Worm (Caenorhabditis elegans) whole organism, early embryonic: ENCODE measurements around the gene W01B6.3.

Source experiments
- B0310.2 ChIP-seq: sonication (generic microtip); optimal IDR thresholded peaks from 2 replicates; lab custom pipeline; 2016; ENCODE audit warnings: mild to moderate bottlenecking, missing genetic modification characterization, missing compliant biosample characterization
- F13C5.2 ChIP-seq: sonication (generic microtip); optimal IDR thresholded peaks from 2 replicates; lab custom pipeline; 2017; ENCODE audit warnings: mild to moderate bottlenecking, missing genetic modification characterization, inconsistent platforms, missing compliant biosample characterization
- aly-1 ChIP-seq: sonication (generic microtip); optimal IDR thresholded peaks from 2 replicates; lab custom pipeline; 2016; ENCODE audit warnings: missing genetic modification characterization, missing compliant biosample characterization
- ama-1 ChIP-seq: fragments of 150-350 bp; optimal IDR thresholded peaks from 2 replicates; lab custom pipeline; 2014
- ceh-13 ChIP-seq: fragments of 200-800 bp; sonication (Bioruptor generic); optimal IDR thresholded peaks from 2 replicates; lab custom pipeline; 2018; ENCODE audit warnings: mild to moderate bottlenecking, missing genetic modification characterization, missing compliant biosample characterization
- ceh-36 ChIP-seq: sonication (generic microtip); optimal IDR thresholded peaks from 2 replicates; lab custom pipeline; 2016; ENCODE audit warnings: missing genetic modification characterization, inconsistent platforms, missing compliant biosample characterization
- flt-1 ChIP-seq: fragments of 200-800 bp; sonication (Bioruptor generic); IDR thresholded peaks from 2 replicates; pipeline ENCODE4 v1.3.6; 2022; ENCODE audit warnings: missing genetic modification characterization, missing compliant biosample characterization
- hmbx-1 ChIP-seq: sonication (generic microtip); optimal IDR thresholded peaks from 2 replicates; lab custom pipeline; 2016; ENCODE audit warnings: mild to moderate bottlenecking, missing genetic modification characterization, missing compliant biosample characterization
- hmg-4 ChIP-seq: fragments of 200-800 bp; sonication (Bioruptor generic); optimal IDR thresholded peaks from 2 replicates; lab custom pipeline; 2018; ENCODE audit warnings: mild to moderate bottlenecking, missing genetic modification characterization, missing compliant biosample characterization
- hnd-1 ChIP-seq: sonication (generic microtip); optimal IDR thresholded peaks from 2 replicates; lab custom pipeline; 2016; ENCODE audit warnings: missing genetic modification characterization, missing compliant biosample characterization
- pes-1 ChIP-seq: fragments of 200-800 bp; sonication (Bioruptor generic); IDR thresholded peaks from 2 replicates; pipeline ENCODE4 v1.3.6; 2022; ENCODE audit warnings: missing genetic modification reagents, missing genetic modification characterization, missing compliant biosample characterization
- scrt-1 ChIP-seq: fragments of 200-800 bp; sonication (Bioruptor generic); IDR thresholded peaks from 2 replicates; pipeline ENCODE4 v1.3.6; 2022; ENCODE audit warnings: missing genetic modification characterization, missing compliant biosample characterization
- sea-1 ChIP-seq: fragments of 200-800 bp; sonication (Bioruptor generic); conservative IDR thresholded peaks from 2 replicates; pipeline ENCODE4 v1.3.6; 2022; ENCODE audit warnings: missing genetic modification characterization, missing compliant biosample characterization
- tra-4 ChIP-seq: sonication (generic microtip); optimal IDR thresholded peaks from 2 replicates; lab custom pipeline; 2017; ENCODE audit warnings: missing genetic modification characterization, missing compliant biosample characterization

DNA sequence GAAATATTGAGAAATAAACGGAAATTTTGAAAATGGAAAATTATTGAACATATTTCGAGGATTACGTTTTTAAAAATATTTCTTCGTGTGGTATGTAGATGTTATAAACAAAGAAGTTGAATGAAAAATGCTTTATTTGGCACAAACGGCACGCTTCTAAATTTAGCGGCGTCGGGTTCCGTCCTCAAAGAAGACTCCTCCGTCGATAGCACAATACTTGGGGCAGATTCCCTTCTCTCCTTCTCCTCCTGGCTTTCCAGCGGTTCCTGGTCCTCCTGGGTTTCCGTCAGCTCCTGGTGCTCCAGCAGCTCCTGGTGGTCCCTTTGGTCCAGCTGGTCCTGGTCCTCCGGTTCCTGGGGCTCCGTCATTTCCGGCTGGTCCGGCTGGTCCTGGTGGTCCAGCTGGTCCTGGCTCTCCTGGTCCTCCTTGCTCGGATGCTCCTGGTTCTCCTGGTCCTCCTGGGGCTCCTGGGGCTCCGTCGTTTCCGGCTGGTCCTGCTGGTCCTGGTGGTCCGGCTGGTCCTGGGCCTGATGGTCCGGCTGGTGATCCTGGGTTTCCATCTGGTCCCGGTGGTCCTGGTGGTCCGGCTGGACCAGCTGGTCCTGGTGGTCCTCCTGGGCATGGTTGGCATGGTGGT lies 12.0 kb upstream of the W01B6.3 start, which contains the start of gene W01B6.8:
- TF ChIP-seq ceh-13 (GFP tag; lab: Kevin White, UChicago) (no peak), B0310.2 (tag; lab: Kevin White, UChicago) (no peak), sea-1 (GFP tag; lab: Robert Waterston, UW) (0 out of 2 replicates have a peak, but pooled peaks have one; percentile 56), aly-1 (tag; lab: Kevin White, UChicago) (no peak), scrt-1 (GFP tag; lab: Robert Waterston, UW) (no peak), F13C5.2 (no peak), ama-1 (no peak), tra-4 (tag; lab: Kevin White, UChicago) (no peak), flt-1 (GFP tag; lab: Robert Waterston, UW) (no peak), hnd-1 (no peak), hmbx-1 (tag; lab: Kevin White, UChicago) (no peak), pes-1 (GFP tag; lab: Robert Waterston, UW) (no peak), ceh-36 (no peak), hmg-4 (GFP tag; lab: Kevin White, UChicago) (no peak)
